Worm (Caenorhabditis elegans) whole organism, L1 larva: ENCODE data around the gene T20G5.8.

Source experiments
- C04F5.9 ChIP-seq: sonication (generic microtip); optimal IDR thresholded peaks from 2 replicates; lab custom pipeline; 2016; ENCODE audit warnings: missing genetic modification characterization, missing compliant biosample characterization
- C16A3.4 ChIP-seq: fragments of 150-350 bp; optimal IDR thresholded peaks from 2 replicates; lab custom pipeline; 2014; ENCODE audit warnings: missing biosample characterization, missing genetic modification characterization
- ceh-8 ChIP-seq: fragments of 200-800 bp; sonication (Bioruptor generic); optimal IDR thresholded peaks from 2 replicates; lab custom pipeline; 2018; ENCODE audit warnings: mild to moderate bottlenecking, missing genetic modification characterization, moderate library complexity, missing compliant biosample characterization
- ceh-82 ChIP-seq, 3 experiments: fragments of 150-350 bp in 1 of 3; sonication (generic microtip) in 2 of 3; optimal IDR thresholded peaks; 2 replicates each; lab custom pipeline; 2014 to 2017; ENCODE audit warnings: missing biosample characterization in 3 of 3, missing genetic modification characterization in 3 of 3
- egl-27 ChIP-seq, 2 experiments: fragments of 150-350 bp in 1 of 2; sonication (generic microtip); optimal IDR thresholded peaks; 3 replicates each; lab custom pipeline; 2017 to 2018; ENCODE audit warnings: missing biosample characterization in 2 of 2, missing genetic modification characterization in 2 of 2, missing genetic modification reagents in 2 of 2
- grh-1 ChIP-seq: fragments of 200-800 bp; sonication (Bioruptor generic); IDR thresholded peaks from 2 replicates; pipeline ENCODE4 v1.3.6; 2022; ENCODE audit warnings: missing genetic modification reagents, missing genetic modification characterization, missing compliant biosample characterization
- lin-39 ChIP-seq: fragments of 150-350 bp; optimal IDR thresholded peaks from 2 replicates; lab custom pipeline; 2014; ENCODE audit warnings: missing biosample characterization, missing genetic modification reagents, missing genetic modification characterization

DNA sequence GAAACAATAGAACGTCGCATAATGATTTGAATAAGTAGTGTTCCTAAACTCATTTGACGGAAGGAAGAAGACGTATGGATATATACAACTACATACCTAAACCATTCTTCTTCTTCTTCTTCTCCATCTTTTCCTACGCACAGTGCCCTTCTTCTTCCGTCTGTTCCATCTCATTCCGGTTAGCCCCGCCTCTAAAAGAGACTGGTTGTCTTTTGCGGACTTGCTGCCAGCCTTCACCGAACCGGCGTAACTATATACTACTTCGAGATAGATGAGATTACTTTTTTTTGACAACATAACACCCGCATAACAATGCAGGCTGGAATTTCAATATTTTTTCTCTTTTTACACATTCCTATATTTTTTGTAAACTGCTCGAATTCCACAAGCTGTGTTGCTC is 38.8 kb upstream of the T20G5.8 start, which contains the start of the genes K08E5.5 and mua-3:
- TF ChIP-seq ceh-82 (tag; optimal IDR thresholded peaks at IDR 0.05; lab: Kevin White, UChicago) (no peak), ceh-8 (GFP tag; lab: Kevin White, UChicago) (no peak), lin-39 (tag; lab: Kevin White, UChicago) (no peak), grh-1 (GFP tag; lab: Robert Waterston, UW) (no peak), C04F5.9 (tag; lab: Kevin White, UChicago) (no peak), egl-27 (tag; optimal IDR thresholded peaks at IDR 0.05; lab: Kevin White, UChicago) (no peak), C16A3.4 (tag; lab: Kevin White, UChicago) (no peak)
